Worm (Caenorhabditis elegans) whole organism, L1 larva: ENCODE measurements around the gene srw-29.

Source experiments
- aha-1 ChIP-seq: fragments of 150-350 bp; optimal IDR thresholded peaks from 2 replicates; lab custom pipeline; 2014; ENCODE audit warnings: missing biosample characterization, missing genetic modification characterization
- ceh-8 ChIP-seq: fragments of 200-800 bp; sonication (Bioruptor generic); optimal IDR thresholded peaks from 2 replicates; lab custom pipeline; 2018; ENCODE audit warnings: mild to moderate bottlenecking, missing genetic modification characterization, moderate library complexity, missing compliant biosample characterization
- fkh-8 ChIP-seq: sonication (generic microtip); optimal IDR thresholded peaks from 2 replicates; lab custom pipeline; 2016; ENCODE audit warnings: mild to moderate bottlenecking, missing genetic modification characterization, missing compliant biosample characterization
- hlh-4 ChIP-seq: sonication (generic microtip); optimal IDR thresholded peaks from 2 replicates; lab custom pipeline; 2016; ENCODE audit warnings: mild to moderate bottlenecking, missing genetic modification characterization, missing compliant biosample characterization
- lin-39 ChIP-seq: fragments of 150-350 bp; optimal IDR thresholded peaks from 2 replicates; lab custom pipeline; 2014; ENCODE audit warnings: missing biosample characterization, missing genetic modification reagents, missing genetic modification characterization
- nhr-20 ChIP-seq: sonication (generic microtip); optimal IDR thresholded peaks from 2 replicates; lab custom pipeline; 2016; ENCODE audit warnings: mild to moderate bottlenecking, missing genetic modification characterization, missing compliant biosample characterization
- nhr-28 ChIP-seq: fragments of 150-350 bp; optimal IDR thresholded peaks from 2 replicates; lab custom pipeline; 2014; ENCODE audit warnings: missing biosample characterization, missing genetic modification characterization
- nhr-84 ChIP-seq: sonication (generic microtip); optimal IDR thresholded peaks from 2 replicates; lab custom pipeline; 2017; ENCODE audit warnings: missing biosample characterization, missing genetic modification characterization
- pag-3 ChIP-seq: sonication (generic microtip); optimal IDR thresholded peaks from 2 replicates; lab custom pipeline; 2017; ENCODE audit warnings: missing genetic modification characterization, mild to moderate bottlenecking, missing compliant biosample characterization, antibody characterized with exemption, borderline replicate concordance; ENCODE audit not compliant: insufficient read depth
- snu-23 ChIP-seq: sonication (generic microtip); optimal IDR thresholded peaks from 2 replicates; lab custom pipeline; 2016; ENCODE audit warnings: missing genetic modification characterization, missing compliant biosample characterization
- tlp-1 ChIP-seq: fragments of 150-350 bp; optimal IDR thresholded peaks from 2 replicates; lab custom pipeline; 2014; ENCODE audit warnings: missing biosample characterization, missing genetic modification characterization

srw-29 gene

DNA sequence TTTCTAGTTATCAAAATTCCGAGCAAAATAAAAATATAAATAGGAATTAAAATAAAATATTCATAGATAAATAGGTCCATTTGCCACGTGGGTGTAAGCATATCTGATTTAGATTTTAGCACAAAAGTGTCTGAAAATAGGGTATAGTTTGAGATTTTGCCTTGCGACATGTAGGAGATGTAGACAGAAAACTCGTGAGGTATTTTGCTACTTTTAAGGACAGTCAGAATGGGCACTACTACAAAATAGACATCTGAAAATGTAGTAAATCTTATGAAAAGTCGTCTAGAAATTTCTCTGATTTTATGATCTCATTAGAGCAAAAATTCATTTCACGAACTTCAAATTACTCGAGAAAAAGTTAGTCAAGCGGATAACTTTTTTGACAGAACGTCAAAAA, 49.7 kb downstream of the srw-29 start, which contains the start of gene srv-34:
Gene srv-34, minus strand, starts transcription at position 101 of the 400 bp plus-strand sequence.
- TF ChIP-seq ceh-8 (GFP tag; lab: Kevin White, UChicago) (no peak), pag-3 (tag; lab: Kevin White, UChicago) (no peak), tlp-1 (tag; lab: Kevin White, UChicago) (no peak), hlh-4 (no peak), nhr-84 (no peak), aha-1 (tag; lab: Kevin White, UChicago) (no peak), nhr-28 (tag; lab: Kevin White, UChicago) (no peak), lin-39 (tag; lab: Kevin White, UChicago) (no peak), fkh-8 (tag; lab: Kevin White, UChicago) (no peak), nhr-20 (tag; lab: Kevin White, UChicago) (no peak), snu-23 (GFP tag; lab: Kevin White, UChicago) (no peak)
